Fruit fly (Drosophila melanogaster): ENCODE measurements around the gene CG11122.

The CG11122 gene

dm6 chrX:11137566-11138186 lies 13.2 kb upstream of the CG11122 start, which contains the start of gene CDK2AP1 (continued):
- TF ChIP-seq CG17802 (tag; optimal IDR thresholded peaks at IDR 0.05) (peak; percentile 86), CG7839 (tag; optimal IDR thresholded peaks at IDR 0.05) (peak; percentile 26), CG10654 (GFP tag; optimal IDR thresholded peaks at IDR 0.05) (no peak), otp (GFP tag; IDR thresholded peaks at IDR 0.05) (0 out of 3 replicates have a peak, but pooled peaks have one; percentile 18), dmrt11E (tag; optimal IDR thresholded peaks at IDR 0.05) (peak; percentile 12), crol (GFP tag; IDR thresholded peaks at IDR 0.05) (peak; percentile 26; the same call in 1 of the 2 replicates), vvl (GFP tag; IDR thresholded peaks at IDR 0.05) (peak; percentile 63), Xbp1 (GFP tag; optimal IDR thresholded peaks at IDR 0.05) (peak; percentile 32), maf-S (GFP tag; optimal IDR thresholded peaks at IDR 0.05) (peak; percentile 10), CG32532 (GFP tag; IDR thresholded peaks at IDR 0.05) (peak; percentile 24), CG42726 (GFP tag; IDR thresholded peaks at IDR 0.05; ENCODE audit: partially characterized antibody) (no peak; the same call in 1 of the 2 replicates), Myb (GFP tag; optimal IDR thresholded peaks at IDR 0.05) (peak; percentile 57), CG12236 (GFP tag; optimal IDR thresholded peaks at IDR 0.05) (no peak), Meics (GFP tag; optimal IDR thresholded peaks at IDR 0.05) (peak; percentile 0), CG1603 (tag; optimal IDR thresholded peaks at IDR 0.05) (peak; percentile 77), kay (GFP tag; optimal IDR thresholded peaks at IDR 0.05) (no peak), CG9932 (GFP tag; IDR thresholded peaks at IDR 0.05) (peak; percentile 55; the same call in 1 of the 2 replicates), CG13287 (GFP tag; IDR thresholded peaks at IDR 0.05; ENCODE audit: partially characterized antibody) (peak; percentile 75), zfh2 (GFP tag; optimal IDR thresholded peaks at IDR 0.05) (peak; percentile 40), CG11696 (GFP tag; IDR thresholded peaks at IDR 0.05) (no peak), pzg (GFP tag; optimal IDR thresholded peaks at IDR 0.05) (peak; percentile 77), CG11398 (GFP tag; optimal IDR thresholded peaks at IDR 0.05) (peak; percentile 4), CG18262 (tag; optimal IDR thresholded peaks at IDR 0.05) (peak; percentile 9), row (GFP tag; IDR thresholded peaks at IDR 0.05) (peak; percentile 77), NfI (GFP tag; optimal IDR thresholded peaks at IDR 0.05) (peak; percentile 12), CG8944 (GFP tag; optimal IDR thresholded peaks at IDR 0.05) (peak; percentile 32), CG13775 (GFP tag; optimal IDR thresholded peaks at IDR 0.05) (peak; percentile 25), Chrac-16 (GFP tag; optimal IDR thresholded peaks at IDR 0.05) (peak; percentile 3), CG14014 (GFP tag; IDR thresholded peaks at IDR 0.05) (0 out of 2 replicates have a peak, but pooled peaks have one; percentile 17), mld (GFP tag; IDR thresholded peaks at IDR 0.05; ENCODE audit: partially characterized antibody) (peak; percentile 70), D19A (tag; optimal IDR thresholded peaks at IDR 0.05) (no peak), tx (GFP tag; optimal IDR thresholded peaks at IDR 0.05) (peak; percentile 3), MBD-R2 (GFP tag; IDR thresholded peaks at IDR 0.05) (peak; percentile 41; the same call in 1 of the 2 replicates), bsh (GFP tag; optimal IDR thresholded peaks at IDR 0.05) (peak in 1 of 2 experiments; percentile 7), hbn (GFP tag; IDR thresholded peaks at IDR 0.05; ENCODE audit: partially characterized antibody) (peak; percentile 56; the same call in 1 of the 2 replicates), jing (GFP tag; optimal IDR thresholded peaks at IDR 0.05) (no peak), Pdp1 (GFP tag; optimal IDR thresholded peaks at IDR 0.05) (peak; percentile 20 to 46), CG3995 (GFP tag; optimal IDR thresholded peaks at IDR 0.05) (peak; percentile 33), CG4617 (GFP tag; optimal IDR thresholded peaks at IDR 0.05; ENCODE audit: borderline replicate concordance) (peak; percentile 54), CG7745 (tag; optimal IDR thresholded peaks at IDR 0.05) (no peak), CG4820 (GFP tag; optimal IDR thresholded peaks at IDR 0.05) (no peak), Poxn (GFP tag; IDR thresholded peaks at IDR 0.05) (no peak), tll (GFP tag; optimal IDR thresholded peaks at IDR 0.05) (peak in 1 of 2 experiments; percentile 71), Ets97D (GFP tag; optimal IDR thresholded peaks at IDR 0.05) (peak; percentile 38), Hsf (GFP tag; optimal IDR thresholded peaks at IDR 0.05) (peak; percentile 35), fd64A (GFP tag; optimal IDR thresholded peaks at IDR 0.05) (no peak), az2 (GFP tag; optimal IDR thresholded peaks at IDR 0.05) (peak; percentile 16), dysf (GFP tag; IDR thresholded peaks at IDR 0.05) (peak; percentile 17; the same call in 1 of the 3 replicates)

Measured in whole organism, embryonic.